Worm (Caenorhabditis elegans) whole organism, L4/young adult: ENCODE results near the gene srab-14.

Experiments used
- W03F9.2 ChIP-seq: fragments of 150-350 bp; optimal IDR thresholded peaks from 2 replicates; lab custom pipeline; 2014; ENCODE audit warnings: missing biosample characterization, missing genetic modification characterization
- dao-5 ChIP-seq: sonication (generic microtip); optimal IDR thresholded peaks from 2 replicates; lab custom pipeline; 2016; ENCODE audit warnings: missing genotype, missing genetic modification characterization, moderate library complexity, missing compliant biosample characterization
- him-1 ChIP-seq: sonication (generic microtip); optimal IDR thresholded peaks from 2 replicates; lab custom pipeline; 2016; ENCODE audit warnings: missing genotype, missing genetic modification reagents, missing genetic modification characterization, missing compliant biosample characterization

ce11 chrII:7483009-7483408, 16.3 kb downstream of the srab-14 start, which contains the start of gene cah-2:
- TF ChIP-seq him-1 = no peak
- no peak for TF ChIP-seq W03F9.2
- TF ChIP-seq dao-5 = no peak
